Fruit fly (Drosophila melanogaster) whole organism, embryonic: ENCODE results near the gene CG15536.

Experiments
- BEAF-32 ChIP-seq: fragments of 200-800 bp; sonication (Bioruptor generic); optimal IDR thresholded peaks from 3 replicates; lab custom pipeline; 2017; ENCODE audit warnings: missing biosample characterization, missing genetic modification characterization, mild to moderate bottlenecking, moderate library complexity, missing genetic modification reagents
- Blimp-1 ChIP-seq: fragments of 200-800 bp; sonication (Bioruptor generic); optimal IDR thresholded peaks from 3 replicates; lab custom pipeline; 2018; ENCODE audit warnings: missing biosample characterization, missing genetic modification characterization, mild to moderate bottlenecking, moderate library complexity, missing genetic modification reagents
- CG16863 ChIP-seq: fragments of 200-800 bp; sonication (Bioruptor generic); optimal IDR thresholded peaks from 3 replicates; lab custom pipeline; 2016; ENCODE audit warnings: missing biosample characterization, missing genetic modification characterization
- CG17829 ChIP-seq: fragments of 200-800 bp; optimal IDR thresholded peaks from 2 replicates; lab custom pipeline; 2019; ENCODE audit warnings: missing biosample characterization, mild to moderate bottlenecking, missing genetic modification characterization, moderate library complexity
- YL-1 ChIP-seq: fragments of 200-800 bp; sonication (Bioruptor generic); optimal IDR thresholded peaks from 3 replicates; lab custom pipeline; 2017; ENCODE audit warnings: missing biosample characterization, mild to moderate bottlenecking, missing genetic modification characterization
- ac ChIP-seq: fragments of 200-800 bp; sonication (Bioruptor generic); optimal IDR thresholded peaks from 3 replicates; lab custom pipeline; 2017; ENCODE audit warnings: missing biosample characterization, mild to moderate bottlenecking, missing genetic modification characterization
- ap ChIP-seq: fragments of 200-800 bp; sonication (Bioruptor generic); IDR thresholded peaks from 2 replicates; pipeline ENCODE4 v1.3.6; 2022; ENCODE audit warnings: missing biosample characterization, missing genetic modification characterization
- corto ChIP-seq: fragments of 200-800 bp; sonication (Bioruptor generic); optimal IDR thresholded peaks from 2 replicates; lab custom pipeline; 2016; ENCODE audit warnings: missing biosample characterization, mild to moderate bottlenecking, missing genetic modification characterization, moderate library complexity
- gfzf ChIP-seq: fragments of 200-800 bp; sonication (Bioruptor generic); optimal IDR thresholded peaks from 2 replicates; lab custom pipeline; 2016; ENCODE audit warnings: missing biosample characterization, mild to moderate bottlenecking, missing genetic modification characterization, moderate library complexity
- maf-S ChIP-seq: fragments of 200-800 bp; sonication (Bioruptor generic); optimal IDR thresholded peaks from 2 replicates; lab custom pipeline; 2016; ENCODE audit warnings: missing biosample characterization, missing genetic modification characterization
- tap ChIP-seq: fragments of 200-800 bp; optimal IDR thresholded peaks from 3 replicates; lab custom pipeline; 2019; ENCODE audit warnings: missing biosample characterization, mild to moderate bottlenecking, missing genetic modification characterization, moderate library complexity

- TF ChIP-seq tap (tag; lab: Kevin White, UChicago): no peak
- TF ChIP-seq ap (GFP tag; lab: Robert Waterston, UW): no peak
- TF ChIP-seq CG16863 (GFP tag; lab: Kevin White, UChicago): no peak
- TF ChIP-seq CG17829: no peak
- TF ChIP-seq YL-1 (GFP tag; lab: Kevin White, UChicago): no peak
- TF ChIP-seq BEAF-32: no peak
- no peak for TF ChIP-seq ac (GFP tag; lab: Kevin White, UChicago)
- no peak for TF ChIP-seq Blimp-1 (GFP tag; lab: Kevin White, UChicago)
- TF ChIP-seq corto (GFP tag; lab: Kevin White, UChicago): no peak
- no peak for TF ChIP-seq maf-S (GFP tag; lab: Kevin White, UChicago)
- no peak for TF ChIP-seq gfzf (GFP tag; lab: Kevin White, UChicago)
These were observed 20.0 kb upstream of the CG15536 start, which contains the start of gene Osi23 for dm6 chr3R:30444946-30445345.
